Fruit fly (Drosophila melanogaster): Measurements from ENCODE around the gene Roc1b.

DNA sequence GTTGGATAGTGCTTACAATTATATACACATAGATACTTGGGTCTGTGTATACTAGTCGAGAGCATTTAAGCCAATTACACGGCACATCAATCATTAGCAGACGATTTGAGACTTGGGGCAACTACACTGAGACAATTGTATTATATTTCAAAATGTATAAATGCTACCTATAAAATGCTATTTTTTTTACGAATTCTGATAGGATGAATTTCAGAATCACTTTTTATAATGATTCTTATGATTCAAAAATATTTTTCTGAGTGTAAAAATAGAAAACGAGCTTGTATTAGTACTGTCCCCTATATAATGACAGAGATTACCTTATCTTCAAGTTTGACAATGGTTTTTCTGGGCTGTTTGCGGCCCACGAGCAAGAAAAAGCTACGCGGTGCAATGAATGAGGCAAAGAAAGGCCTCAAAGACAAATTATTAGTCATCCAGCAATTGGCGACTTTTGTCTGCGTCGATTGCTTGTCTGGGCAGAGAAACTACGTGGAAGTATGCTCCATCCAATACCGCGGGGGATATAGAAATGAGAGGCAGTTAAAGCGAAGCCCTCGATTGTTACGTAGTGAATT is 7.0 kb upstream of the Roc1b start:
- peak; percentile 48 for TF ChIP-seq pad (GFP tag; optimal IDR thresholded peaks at IDR 0.05)
- peak; percentile 67 for TF ChIP-seq cic (GFP tag; optimal IDR thresholded peaks at IDR 0.05)
- TF ChIP-seq CG5204 (GFP tag; optimal IDR thresholded peaks at IDR 0.05), result peak; percentile 54
- peak; percentile 73 for TF ChIP-seq Hr96 (GFP tag; optimal IDR thresholded peaks at IDR 0.05)
- TF ChIP-seq Crg-1 (GFP tag; optimal IDR thresholded peaks at IDR 0.05), result no peak
- peak; percentile 65 for TF ChIP-seq toe (GFP tag; optimal IDR thresholded peaks at IDR 0.05)
- TF ChIP-seq kay (GFP tag; ENCODE audit: borderline replicate concordance), result no peak
- no peak for TF ChIP-seq cnc (optimal IDR thresholded peaks at IDR 0.05)
- peak; percentile 35 for TF ChIP-seq CG1620 (GFP tag; optimal IDR thresholded peaks at IDR 0.05)

Measured in whole organism, adult.